Worm (Caenorhabditis elegans) whole organism, L4 larva: ENCODE measurements around the gene lips-10.

Experiments
- F49E8.2 ChIP-seq: sonication (generic microtip); optimal IDR thresholded peaks from 2 replicates; lab custom pipeline; 2016; ENCODE audit warnings: missing compliant biosample characterization, mild to moderate bottlenecking, missing genetic modification characterization, borderline replicate concordance
- T20F7.1 ChIP-seq: fragments of 200-800 bp; sonication (Bioruptor generic); optimal IDR thresholded peaks from 2 replicates; lab custom pipeline; 2018; ENCODE audit warnings: mild to moderate bottlenecking, missing genetic modification characterization, missing compliant biosample characterization
- T26A8.4 ChIP-seq: fragments of 200-800 bp; sonication (Bioruptor generic); IDR thresholded peaks from 2 replicates; pipeline ENCODE4 v1.3.6; 2022; ENCODE audit warnings: missing genetic modification characterization, missing compliant biosample characterization
- Y5F2A.4 ChIP-seq: fragments of 200-800 bp; sonication (Bioruptor generic); optimal IDR thresholded peaks from 2 replicates; lab custom pipeline; 2018; ENCODE audit warnings: mild to moderate bottlenecking, missing genetic modification characterization, missing compliant biosample characterization
- Y75B8A.6 ChIP-seq: fragments of 200-800 bp; sonication (Bioruptor generic); IDR thresholded peaks from 2 replicates; pipeline ENCODE4 v1.3.6; 2022; ENCODE audit warnings: missing genetic modification reagents, missing genetic modification characterization, missing compliant biosample characterization
- aha-1 ChIP-seq: fragments of 150-350 bp; peaks from one replicate; lab custom pipeline; 2014; ENCODE audit warnings: missing biosample characterization, missing genetic modification characterization
- ama-1 ChIP-seq: fragments of 150-350 bp; optimal IDR thresholded peaks from 2 replicates; lab custom pipeline; 2014; ENCODE audit warnings: inconsistent platforms, mixed read lengths
- ceh-20 ChIP-seq: fragments of 200-800 bp; sonication (Bioruptor generic); IDR thresholded peaks from 2 replicates; pipeline ENCODE4 v1.3.6; 2022; ENCODE audit warnings: missing genetic modification reagents, missing genetic modification characterization, missing compliant biosample characterization
- cey-2 ChIP-seq: sonication (generic microtip); optimal IDR thresholded peaks from 3 replicates; lab custom pipeline; 2017; ENCODE audit warnings: missing genetic modification characterization, mild to moderate bottlenecking, missing compliant biosample characterization, antibody characterized with exemption, borderline replicate concordance; ENCODE audit not compliant: insufficient read depth
- daf-12 ChIP-seq: fragments of 150-350 bp; optimal IDR thresholded peaks from 2 replicates; lab custom pipeline; 2014; ENCODE audit warnings: missing biosample characterization, missing genetic modification reagents, missing genetic modification characterization
- daf-16 ChIP-seq, 3 experiments: sonication (generic microtip); optimal IDR thresholded peaks; 2 replicates each; lab custom pipeline; 2016 to 2017; ENCODE audit warnings: missing genetic modification characterization in 3 of 3, missing genetic modification reagents in 3 of 3, mild to moderate bottlenecking in 2 of 3, missing compliant biosample characterization in 2 of 3, missing biosample characterization in 1 of 3, moderate library complexity in 1 of 3
- dmd-6 ChIP-seq: fragments of 200-800 bp; sonication (Bioruptor generic); IDR thresholded peaks from 2 replicates; pipeline ENCODE4 v1.3.6; 2022; ENCODE audit warnings: missing genetic modification reagents, missing genetic modification characterization, missing compliant biosample characterization
- dmd-8 ChIP-seq: fragments of 200-800 bp; sonication (Bioruptor generic); IDR thresholded peaks from 2 replicates; pipeline ENCODE4 v1.3.6; 2022; ENCODE audit warnings: missing genetic modification characterization, missing compliant biosample characterization
- dmd-9 ChIP-seq: fragments of 200-800 bp; sonication (Bioruptor generic); IDR thresholded peaks from 2 replicates; pipeline ENCODE4 v1.3.6; 2022; ENCODE audit warnings: missing genetic modification reagents, missing genetic modification characterization, missing compliant biosample characterization
- dpl-1 ChIP-seq: fragments of 150-350 bp; optimal IDR thresholded peaks from 2 replicates; lab custom pipeline; 2014; ENCODE audit warnings: missing biosample characterization, missing genetic modification reagents, missing genetic modification characterization
- gei-8 ChIP-seq: fragments of 200-800 bp; sonication (Bioruptor generic); optimal IDR thresholded peaks from 2 replicates; lab custom pipeline; 2018; ENCODE audit warnings: mild to moderate bottlenecking, missing genetic modification characterization, missing compliant biosample characterization
- hif-1 ChIP-seq, 2 experiments: sonication (generic microtip); optimal IDR thresholded peaks; 2 replicates each; lab custom pipeline; 2016 to 2017; ENCODE audit warnings: missing compliant biosample characterization in 2 of 2, missing genetic modification characterization in 2 of 2, missing genetic modification reagents in 2 of 2, missing genotype in 2 of 2, mild to moderate bottlenecking in 1 of 2
- hlh-11 ChIP-seq: fragments of 200-800 bp; sonication (Bioruptor generic); optimal IDR thresholded peaks from 2 replicates; lab custom pipeline; 2018; ENCODE audit warnings: mild to moderate bottlenecking, missing genetic modification characterization, missing compliant biosample characterization
- hlh-30 ChIP-seq: sonication (generic microtip); optimal IDR thresholded peaks from 2 replicates; lab custom pipeline; 2017; ENCODE audit warnings: antibody characterized with exemption, mild to moderate bottlenecking, missing genetic modification characterization, missing compliant biosample characterization; ENCODE audit not compliant: insufficient read depth
- hmg-1.1 ChIP-seq: fragments of 200-800 bp; sonication (Bioruptor generic); IDR thresholded peaks from 2 replicates; pipeline ENCODE4 v1.3.6; 2022; ENCODE audit warnings: missing genetic modification reagents, missing genetic modification characterization, missing compliant biosample characterization
- lim-7 ChIP-seq: fragments of 200-800 bp; sonication (Bioruptor generic); IDR thresholded peaks from 2 replicates; pipeline ENCODE4 v1.3.6; 2022; ENCODE audit warnings: missing genetic modification characterization, missing compliant biosample characterization
- lin-29 ChIP-seq: fragments of 200-800 bp; sonication (Bioruptor generic); IDR thresholded peaks from 2 replicates; pipeline ENCODE4 v1.3.6; 2022; ENCODE audit warnings: missing genetic modification reagents, missing genetic modification characterization, missing compliant biosample characterization
- lsy-2 ChIP-seq, 2 experiments: fragments of 150-350 bp in 1 of 2; sonication (generic microtip) in 1 of 2; optimal IDR thresholded peaks; 2 replicates each; lab custom pipeline; 2014 to 2017; ENCODE audit warnings: missing biosample characterization in 2 of 2, missing genetic modification characterization in 2 of 2
- mdl-1 ChIP-seq, 2 experiments: fragments of 150-350 bp in 1 of 2; sonication (generic microtip) in 1 of 2; optimal IDR thresholded peaks; 2 replicates each; lab custom pipeline; 2014 to 2017; ENCODE audit warnings: missing biosample characterization in 2 of 2, missing genetic modification characterization in 2 of 2
- mdt-29 ChIP-seq: fragments of 200-800 bp; sonication (Bioruptor generic); IDR thresholded peaks from 2 replicates; pipeline ENCODE4 v1.3.6; 2022; ENCODE audit warnings: missing genetic modification reagents, missing genetic modification characterization, missing compliant biosample characterization
- mep-1 ChIP-seq: fragments of 150-350 bp; sonication (generic microtip); optimal IDR thresholded peaks from 3 replicates; lab custom pipeline; 2014; ENCODE audit warnings: missing biosample characterization, missing genetic modification characterization
- nhr-10 ChIP-seq: fragments of 150-350 bp; optimal IDR thresholded peaks from 2 replicates; lab custom pipeline; 2014; ENCODE audit warnings: missing biosample characterization, missing genetic modification characterization
- nhr-111 ChIP-seq: fragments of 200-800 bp; sonication (Bioruptor generic); optimal IDR thresholded peaks from 2 replicates; lab custom pipeline; 2018; ENCODE audit warnings: mild to moderate bottlenecking, missing genetic modification characterization, missing compliant biosample characterization
- nhr-25 ChIP-seq: sonication (generic microtip); optimal IDR thresholded peaks from 2 replicates; lab custom pipeline; 2017; ENCODE audit warnings: missing genetic modification characterization, mild to moderate bottlenecking, missing compliant biosample characterization, antibody characterized with exemption, moderate library complexity, borderline replicate concordance; ENCODE audit not compliant: insufficient read depth
- nhr-28 ChIP-seq: fragments of 150-350 bp; optimal IDR thresholded peaks from 2 replicates; lab custom pipeline; 2014; ENCODE audit warnings: missing biosample characterization, missing genetic modification characterization
- nhr-41 ChIP-seq: fragments of 200-800 bp; sonication (Bioruptor generic); IDR thresholded peaks from 2 replicates; pipeline ENCODE4 v1.3.6; 2022; ENCODE audit warnings: missing genetic modification reagents, missing genetic modification characterization, missing compliant biosample characterization
- nhr-76 ChIP-seq: fragments of 150-350 bp; optimal IDR thresholded peaks from 2 replicates; lab custom pipeline; 2014; ENCODE audit warnings: missing biosample characterization, missing genetic modification characterization
- php-3 ChIP-seq: fragments of 200-800 bp; sonication (Bioruptor generic); IDR thresholded peaks from 2 replicates; pipeline ENCODE4 v1.3.6; 2022; ENCODE audit warnings: missing genetic modification reagents, missing genetic modification characterization, missing compliant biosample characterization
- saeg-2 ChIP-seq: fragments of 200-800 bp; sonication (Bioruptor generic); IDR thresholded peaks from 2 replicates; pipeline ENCODE4 v1.3.6; 2022; ENCODE audit warnings: missing genetic modification reagents, missing genetic modification characterization, missing compliant biosample characterization
- set-16 ChIP-seq: fragments of 200-800 bp; sonication (Bioruptor generic); IDR thresholded peaks from 2 replicates; pipeline ENCODE4 v1.3.6; 2022; ENCODE audit warnings: missing genetic modification reagents, missing genetic modification characterization, missing compliant biosample characterization
- skn-1 ChIP-seq: fragments of 150-350 bp; optimal IDR thresholded peaks from 2 replicates; lab custom pipeline; 2014; ENCODE audit warnings: missing biosample characterization, missing genetic modification characterization
- spr-1 ChIP-seq: sonication (generic microtip); optimal IDR thresholded peaks from 2 replicates; lab custom pipeline; 2016; ENCODE audit warnings: mild to moderate bottlenecking, missing genetic modification characterization, missing compliant biosample characterization
- tra-1 ChIP-seq: fragments of 200-800 bp; sonication (Bioruptor generic); IDR thresholded peaks from 2 replicates; pipeline ENCODE4 v1.3.6; 2022; ENCODE audit warnings: missing genetic modification reagents, missing genetic modification characterization, missing compliant biosample characterization
- unc-130 ChIP-seq: sonication (generic microtip); optimal IDR thresholded peaks from 2 replicates; lab custom pipeline; 2016; ENCODE audit warnings: missing genetic modification reagents, missing genetic modification characterization, missing compliant biosample characterization
- unc-62 ChIP-seq, 3 experiments: fragments of 150-350 bp in 1 of 3; sonication (generic microtip); optimal IDR thresholded peaks in 2 of 3; peaks in 1 of 3; 1 replicate in 1 of 3; 2 replicates in 2 of 3; lab custom pipeline; 2014 to 2017; ENCODE audit warnings: missing biosample characterization in 3 of 3, missing genetic modification characterization in 3 of 3, missing genetic modification reagents in 3 of 3, missing genotype in 1 of 3
- zag-1 ChIP-seq: fragments of 150-350 bp; optimal IDR thresholded peaks from 2 replicates; lab custom pipeline; 2014; ENCODE audit warnings: missing biosample characterization, missing genetic modification characterization
- zfp-2 ChIP-seq: sonication (generic microtip); optimal IDR thresholded peaks from 2 replicates; lab custom pipeline; 2016; ENCODE audit warnings: mild to moderate bottlenecking, missing genetic modification characterization, missing compliant biosample characterization
- zfp-3 ChIP-seq: fragments of 200-800 bp; sonication (Bioruptor generic); conservative IDR thresholded peaks from 2 replicates; pipeline ENCODE4 v1.3.6; 2022; ENCODE audit warnings: missing genetic modification reagents, missing genetic modification characterization, missing compliant biosample characterization
- zip-11 ChIP-seq: fragments of 200-800 bp; sonication (Bioruptor generic); IDR thresholded peaks from 2 replicates; pipeline ENCODE4 v1.3.6; 2022; ENCODE audit warnings: missing genetic modification characterization, missing compliant biosample characterization
- ztf-7 ChIP-seq: fragments of 150-350 bp; optimal IDR thresholded peaks from 2 replicates; lab custom pipeline; 2014; ENCODE audit warnings: missing biosample characterization, missing genetic modification characterization

lips-10 gene

DNA sequence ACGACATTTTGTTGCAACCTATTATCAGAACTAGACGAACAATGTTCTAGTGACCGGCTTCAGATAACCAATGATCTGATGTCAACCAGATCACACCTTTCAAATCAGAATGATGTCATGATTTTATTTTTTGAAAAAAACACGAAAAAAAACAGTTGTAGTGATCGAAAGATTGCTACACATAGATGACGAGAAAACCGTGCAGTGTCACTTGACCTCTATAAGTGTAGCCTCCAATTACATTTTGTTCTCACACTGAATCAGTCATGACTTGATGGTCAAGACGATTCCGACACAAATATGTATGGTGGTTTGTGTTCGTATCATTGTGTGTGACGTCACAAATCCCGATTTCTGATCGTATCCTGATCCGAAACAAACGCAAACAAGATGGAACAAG is 1.1 kb downstream of the lips-10 start (continued):
- TF ChIP-seq dpl-1 (GFP tag; lab: Kevin White, UChicago), result no peak
- TF ChIP-seq T26A8.4 (GFP tag; lab: Robert Waterston, UW), result no peak
- TF ChIP-seq hlh-30 (tag; lab: Kevin White, UChicago), result peak; percentile 51
- TF ChIP-seq zfp-3 (GFP tag; lab: Robert Waterston, UW), result no peak
- TF ChIP-seq skn-1, result no peak
- no peak for TF ChIP-seq lim-7 (GFP tag; lab: Robert Waterston, UW)
- TF ChIP-seq unc-62 (GFP tag; optimal IDR thresholded peaks at IDR 0.05 in 1 of 2; lab: Kevin White, UChicago), result no peak
- TF ChIP-seq unc-62 (tag; optimal IDR thresholded peaks at IDR 0.05; lab: Kevin White, UChicago), result no peak
- no peak for TF ChIP-seq php-3 (GFP tag; lab: Robert Waterston, UW)
- TF ChIP-seq gei-8 (GFP tag; lab: Kevin White, UChicago), result no peak
- TF ChIP-seq dmd-6, result peak; percentile 48; the same call in 1 of the 2 replicates
- no peak for TF ChIP-seq zfp-2 (tag; lab: Kevin White, UChicago)
- TF ChIP-seq hlh-11, result peak; percentile 11
- no peak for TF ChIP-seq set-16
- no peak for TF ChIP-seq daf-12 (tag; lab: Kevin White, UChicago)
- no peak for TF ChIP-seq nhr-76 (tag; lab: Kevin White, UChicago)
- TF ChIP-seq, all 104 proteins: peak for 5

DNA sequence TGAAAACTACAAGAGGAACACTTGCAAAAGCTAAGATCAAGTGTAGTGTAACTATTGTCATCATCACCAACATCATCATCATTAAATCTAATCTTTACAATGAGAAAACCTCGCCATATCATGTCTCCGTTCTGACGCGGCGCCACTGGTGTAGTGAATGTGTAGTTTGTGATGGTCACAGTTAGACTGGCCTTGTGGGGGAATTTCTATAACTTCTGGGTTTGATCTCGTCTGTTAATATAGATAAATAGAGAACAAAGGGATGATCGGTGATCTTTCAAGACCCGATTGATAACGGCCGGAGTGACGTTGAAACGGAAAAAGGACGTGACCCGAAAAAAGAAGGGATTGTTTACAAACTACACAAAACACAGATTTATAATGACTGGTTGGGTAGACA is 1.8 kb downstream of the lips-10 start:
- TF ChIP-seq hmg-1.1, result no peak
- no peak for TF ChIP-seq dmd-9 (GFP tag; lab: Robert Waterston, UW)
- peak; percentile 61 for TF ChIP-seq hlh-11
- TF ChIP-seq nhr-28 (tag; lab: Kevin White, UChicago), result peak; percentile 97
- TF ChIP-seq mep-1, result peak; percentile 37
- TF ChIP-seq aha-1, result peak; percentile 5
- peak; percentile 34 for TF ChIP-seq nhr-25 (tag; lab: Kevin White, UChicago)
- peak; percentile 18; the same call in 1 of the 2 replicates for TF ChIP-seq dmd-6
- peak in 1 of 2 experiments; percentile 67 for TF ChIP-seq mdl-1 (tag; optimal IDR thresholded peaks at IDR 0.05; lab: Kevin White, UChicago)
- TF ChIP-seq hlh-30 (tag; lab: Kevin White, UChicago), result peak; percentile 47
- TF ChIP-seq cey-2, result peak; percentile 57
- peak in 1 of 2 experiments; percentile 9 for TF ChIP-seq lsy-2 (tag; optimal IDR thresholded peaks at IDR 0.05; lab: Kevin White, UChicago)
- peak; percentile 51 for TF ChIP-seq nhr-10 (tag; lab: Kevin White, UChicago)
- no peak for TF ChIP-seq gei-8 (GFP tag; lab: Kevin White, UChicago)

DNA sequence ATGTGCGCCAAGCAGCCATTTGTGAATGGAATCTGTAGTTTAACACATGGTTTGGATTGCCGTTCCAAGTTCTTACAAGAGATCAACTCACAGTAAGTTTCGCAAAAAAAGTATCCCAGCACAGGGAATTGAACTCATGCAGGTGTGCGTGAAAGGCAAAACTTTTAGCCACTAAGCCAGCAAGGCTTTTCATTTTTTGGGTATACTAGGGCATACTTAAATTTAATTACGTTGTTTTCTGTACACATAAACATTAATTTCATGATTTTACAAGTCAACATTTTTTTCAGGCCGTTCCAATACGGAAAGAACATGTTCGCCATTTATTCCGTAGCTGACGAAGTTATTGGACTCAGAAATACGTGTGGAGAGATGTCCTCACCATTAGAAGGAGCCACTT is 2.6 kb downstream of the lips-10 start:
- TF ChIP-seq tra-1 (GFP tag; lab: Robert Waterston, UW) (peak; percentile 79), zip-11 (no peak), zag-1 (no peak), skn-1 (no peak), nhr-41 (GFP tag; lab: Robert Waterston, UW) (0 out of 2 replicates have a peak, but pooled peaks have one; percentile 66), dmd-8 (GFP tag; lab: Robert Waterston, UW) (peak; percentile 99), Y5F2A.4 (GFP tag; lab: Kevin White, UChicago) (peak; percentile 88), ceh-20 (GFP tag; lab: Robert Waterston, UW) (peak; percentile 71; the same call in 1 of the 2 replicates), aha-1 (peak; percentile 87), ama-1 (lab: Kevin White, UChicago) (peak; percentile 42), dmd-6 (peak; percentile 20; the same call in 1 of the 2 replicates), hlh-30 (tag; lab: Kevin White, UChicago) (no peak), hif-1 (tag; optimal IDR thresholded peaks at IDR 0.05; lab: Kevin White, UChicago) (peak in 1 of 2 experiments; percentile 35), daf-16 (GFP tag; optimal IDR thresholded peaks at IDR 0.05; lab: Kevin White, UChicago) (peak; percentile 37 to 88), daf-16 (tag; optimal IDR thresholded peaks at IDR 0.05; lab: Kevin White, UChicago) (no peak), ztf-7 (peak; percentile 1), Y75B8A.6 (peak; percentile 82; the same call in 1 of the 2 replicates), lin-29 (GFP tag; lab: Robert Waterston, UW) (peak; percentile 7; the same call in 1 of the 2 replicates), saeg-2 (GFP tag; lab: Robert Waterston, UW) (peak; percentile 31; the same call in 1 of the 2 replicates), spr-1 (tag; lab: Kevin White, UChicago) (peak; percentile 84), F49E8.2 (tag; lab: Kevin White, UChicago) (peak; percentile 59), lim-7 (GFP tag; lab: Robert Waterston, UW) (peak; percentile 96), cey-2 (no peak), T20F7.1 (GFP tag; lab: Kevin White, UChicago) (peak; percentile 29), unc-130 (GFP tag; lab: Kevin White, UChicago) (peak; percentile 38), nhr-111 (GFP tag; lab: Kevin White, UChicago) (peak; percentile 75), mdt-29 (peak; percentile 69; the same call in 1 of the 2 replicates)
